Fruit fly (Drosophila melanogaster) whole organism: ENCODE results near the gene CG6005.

Source experiments
- CG8478 ChIP-seq: fragments of >200 bp; optimal IDR thresholded peaks from 2 replicates; lab custom pipeline; 2018; ENCODE audit warnings: inconsistent platforms
- EcR ChIP-seq, 2 experiments: fragments of >200 bp; optimal IDR thresholded peaks; 2 replicates each; lab custom pipeline; 2017; ENCODE audit warnings: missing biosample characterization in 2 of 2, missing genetic modification characterization in 2 of 2, missing genetic modification reagents in 2 of 2
- psq ChIP-seq: fragments of >200 bp; optimal IDR thresholded peaks from 2 replicates; lab custom pipeline; 2017
- usp ChIP-seq: fragments of >200 bp; optimal IDR thresholded peaks from 2 replicates; lab custom pipeline; 2017; ENCODE audit warnings: missing biosample characterization, missing genetic modification characterization, mixed read lengths

- TF ChIP-seq EcR (GFP tag; optimal IDR thresholded peaks at IDR 0.05; lab: Kevin White, UChicago) (no peak), CG8478 (lab: Kevin White, UChicago) (no peak), usp (GFP tag; lab: Kevin White, UChicago) (no peak), psq (lab: Kevin White, UChicago) (no peak)
These were observed 44.1 kb upstream of the CG6005 start for dm6 chr3R:19067876-19068406.
